Worm (Caenorhabditis elegans) whole organism, young adult: ENCODE data around the gene F34H10.5.

Experiments
- akir-1 ChIP-seq: fragments of 200-800 bp; sonication (Bioruptor generic); optimal IDR thresholded peaks from 2 replicates; lab custom pipeline; 2018; ENCODE audit warnings: mild to moderate bottlenecking, missing genetic modification characterization, moderate library complexity, missing compliant biosample characterization
- ama-1 ChIP-seq, 3 experiments: fragments of 150-350 bp in 1 of 3; sonication (generic microtip) in 2 of 3; optimal IDR thresholded peaks; 2 replicates each; lab custom pipeline; 2014 to 2018; ENCODE audit warnings: missing biosample characterization in 2 of 3, missing genetic modification characterization in 2 of 3, missing genetic modification reagents in 2 of 3
- attf-3 ChIP-seq: fragments of 200-800 bp; sonication (Bioruptor generic); conservative IDR thresholded peaks from 2 replicates; pipeline ENCODE4 v1.3.6; 2022; ENCODE audit warnings: missing genetic modification reagents, missing genetic modification characterization, missing compliant biosample characterization
- ekl-4 ChIP-seq: fragments of 200-800 bp; sonication (Bioruptor generic); IDR thresholded peaks from 2 replicates; pipeline ENCODE4 v1.3.6; 2022; ENCODE audit warnings: missing genetic modification reagents, missing genetic modification characterization, missing compliant biosample characterization
- him-1 ChIP-seq: sonication (generic microtip); optimal IDR thresholded peaks from 2 replicates; lab custom pipeline; 2016; ENCODE audit warnings: missing genotype, missing genetic modification reagents, missing genetic modification characterization, missing compliant biosample characterization
- lsl-1 ChIP-seq: fragments of 200-800 bp; sonication (Bioruptor generic); optimal IDR thresholded peaks from 2 replicates; lab custom pipeline; 2018; ENCODE audit warnings: mild to moderate bottlenecking, missing genetic modification characterization, moderate library complexity, missing compliant biosample characterization
- pbrm-1 ChIP-seq: fragments of 200-800 bp; sonication (Bioruptor generic); IDR thresholded peaks from 2 replicates; pipeline ENCODE4 v1.3.6; 2022; ENCODE audit warnings: missing genetic modification reagents, missing genetic modification characterization, missing compliant biosample characterization
- pha-4 ChIP-seq: fragments of 150-350 bp; sonication (generic microtip); optimal IDR thresholded peaks from 2 replicates; lab custom pipeline; 2014; ENCODE audit warnings: missing biosample characterization, missing genetic modification reagents, missing genetic modification characterization
- sea-2 ChIP-seq: fragments of 200-800 bp; sonication (Bioruptor generic); IDR thresholded peaks from 2 replicates; pipeline ENCODE4 v1.3.6; 2022; ENCODE audit warnings: missing genetic modification characterization, missing compliant biosample characterization
- snpc-4 ChIP-seq, 5 experiments: fragments of 150-350 bp in 1 of 5; sonication (generic microtip) in 4 of 5; optimal IDR thresholded peaks; 2 replicates each; lab custom pipeline; 2014 to 2018; ENCODE audit warnings: missing genetic modification characterization in 5 of 5, missing biosample characterization in 3 of 5, antibody characterized with exemption in 2 of 5, mild to moderate bottlenecking in 2 of 5, missing compliant biosample characterization in 2 of 5, missing genotype in 2 of 5, moderate library complexity in 2 of 5, missing genetic modification reagents in 1 of 5
- tlf-1 ChIP-seq: fragments of 200-800 bp; sonication (Bioruptor generic); optimal IDR thresholded peaks from 2 replicates; lab custom pipeline; 2018; ENCODE audit warnings: mild to moderate bottlenecking, missing genetic modification characterization, missing compliant biosample characterization

DNA sequence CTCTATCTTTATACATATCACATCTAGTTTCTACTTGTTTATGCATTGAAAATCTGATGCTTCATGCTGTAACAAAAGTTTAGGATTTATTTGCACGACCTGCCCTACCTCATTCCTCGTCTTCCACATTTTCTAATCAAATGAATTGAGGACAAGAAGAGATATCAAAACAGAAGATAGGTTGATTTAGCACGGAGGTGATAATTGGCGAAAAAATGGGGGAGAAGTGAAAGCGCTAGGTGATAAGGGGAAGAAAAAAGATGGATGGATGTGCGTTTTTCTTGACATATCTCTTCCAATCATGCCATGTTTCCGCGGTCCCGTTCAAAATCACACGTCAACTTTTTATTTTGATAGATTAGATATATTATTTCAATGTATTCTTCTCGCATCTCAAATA, 27.3 kb upstream of the F34H10.5 start:
- no peak for TF ChIP-seq sea-2 (GFP tag; lab: Robert Waterston, UW)
- no peak for TF ChIP-seq pbrm-1 (GFP tag; lab: Robert Waterston, UW)
- no peak for TF ChIP-seq attf-3
- TF ChIP-seq ama-1 (optimal IDR thresholded peaks at IDR 0.05; lab: Kevin White, UChicago), result no peak
- TF ChIP-seq ama-1 (GFP tag; optimal IDR thresholded peaks at IDR 0.05; lab: Kevin White, UChicago), result no peak
- TF ChIP-seq tlf-1, result no peak
- TF ChIP-seq akir-1 (GFP tag; lab: Kevin White, UChicago), result no peak
- no peak for TF ChIP-seq him-1 (tag; lab: Kevin White, UChicago)
- TF ChIP-seq snpc-4 (GFP tag; optimal IDR thresholded peaks at IDR 0.05; lab: Kevin White, UChicago), result no peak
- no peak for TF ChIP-seq snpc-4 (tag; optimal IDR thresholded peaks at IDR 0.05; lab: Kevin White, UChicago)
- no peak for TF ChIP-seq lsl-1
- no peak for TF ChIP-seq pha-4 (tag; lab: Kevin White, UChicago)
- TF ChIP-seq ekl-4 (GFP tag; lab: Robert Waterston, UW), result no peak
